7 worm cellular contexts compared by ENCODE assay signal in the genomic region with DNA sequence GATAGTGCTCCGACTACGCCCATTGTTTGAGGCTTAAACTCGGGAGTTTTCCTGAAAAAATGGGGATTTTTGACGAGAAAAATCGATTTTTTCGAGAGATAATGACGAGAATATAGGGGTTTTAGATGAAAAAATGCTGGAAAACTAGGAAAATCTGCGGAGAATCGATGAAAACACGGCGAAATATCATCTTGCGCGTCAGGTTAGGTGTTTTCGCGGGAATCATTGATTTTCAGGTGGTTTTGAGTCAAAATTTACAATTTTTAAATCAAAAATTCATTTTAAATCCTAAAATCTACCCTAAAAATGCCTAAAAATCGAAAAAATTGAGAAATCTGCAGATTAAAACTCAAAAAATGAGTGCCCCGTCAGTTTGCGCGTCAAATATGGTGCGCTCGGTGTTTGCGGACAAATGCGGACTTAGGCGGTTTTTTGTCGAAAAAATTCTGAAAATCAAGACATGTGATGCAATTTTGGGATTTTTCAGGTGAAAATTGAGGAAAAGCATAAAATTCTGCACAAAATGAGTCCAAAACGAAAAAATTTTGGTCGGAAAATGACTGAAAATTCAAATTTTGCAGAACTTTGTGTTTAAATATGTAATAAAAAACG.
TF ChIP-seq lines count a peak whose summit lies in the region.

TSS of gene mboa-6 (minus strand) at position 51 of the 612 bp plus-strand sequence.

TF ChIP-seq in whole organism, L1 larva, 84 proteins besides CTCF, POLR2A, EP300 and RAD21 (continues in another document):
- no peak for TF ChIP-seq ama-1 (optimal IDR thresholded peaks at IDR 0.05; lab: Kevin White, UChicago)
- no peak for TF ChIP-seq unc-130 (tag; optimal IDR thresholded peaks at IDR 0.05; lab: Kevin White, UChicago)
- no peak for TF ChIP-seq hlh-4 (tag; optimal IDR thresholded peaks at IDR 0.05; lab: Kevin White, UChicago)
- no peak for TF ChIP-seq ets-5 (GFP tag; IDR thresholded peaks at IDR 0.05; lab: Robert Waterston, UW)
- TF ChIP-seq dpl-1 (GFP tag; optimal IDR thresholded peaks at IDR 0.05; lab: Kevin White, UChicago), result peak in 2 of 3 experiments; percentile 34 to 53
- no peak for TF ChIP-seq nhr-90 (tag; optimal IDR thresholded peaks at IDR 0.05; lab: Kevin White, UChicago; ENCODE audit: poor library complexity)
- no peak for TF ChIP-seq sup-37 (GFP tag; optimal IDR thresholded peaks at IDR 0.05; lab: Kevin White, UChicago)
- TF ChIP-seq lin-14 (GFP tag; optimal IDR thresholded peaks at IDR 0.05; lab: Kevin White, UChicago), result no peak
- peak in 1 of 2 experiments; percentile 31 for TF ChIP-seq lin-35 (GFP tag; optimal IDR thresholded peaks at IDR 0.05; lab: Kevin White, UChicago)
- no peak for TF ChIP-seq unc-62 (GFP tag; optimal IDR thresholded peaks at IDR 0.05; lab: Kevin White, UChicago)
- no peak for TF ChIP-seq elt-3 (tag; optimal IDR thresholded peaks at IDR 0.05; lab: Kevin White, UChicago)
- no peak for TF ChIP-seq aha-1 (tag; optimal IDR thresholded peaks at IDR 0.05; lab: Kevin White, UChicago)

TF ChIP-seq in whole organism, L2 larva, 48 proteins besides CTCF, POLR2A, EP300 and RAD21:
- peak; percentile 37 for TF ChIP-seq unc-55 (GFP tag; optimal IDR thresholded peaks at IDR 0.05; lab: Kevin White, UChicago)
- no peak for TF ChIP-seq dmd-4 (tag; optimal IDR thresholded peaks at IDR 0.05; lab: Kevin White, UChicago)
TF ChIP-seq in whole organism, L2 larva: peak in this region for 1.

TF ChIP-seq in whole organism, L3 larva, 47 proteins besides CTCF, POLR2A, EP300 and RAD21:
- TF ChIP-seq aly-2 (tag; optimal IDR thresholded peaks at IDR 0.05; lab: Kevin White, UChicago) (no peak), hmg-11 (tag; optimal IDR thresholded peaks at IDR 0.05; lab: Kevin White, UChicago) (peak; percentile 18)

TF ChIP-seq in whole organism, L4 larva, 104 proteins besides CTCF, POLR2A, EP300 and RAD21:
- TF ChIP-seq egl-43 (GFP tag; IDR thresholded peaks at IDR 0.05; lab: Robert Waterston, UW), result no peak
- no peak for TF ChIP-seq daf-8 (GFP tag; IDR thresholded peaks at IDR 0.05; lab: Robert Waterston, UW)
- TF ChIP-seq fkh-10 (GFP tag; optimal IDR thresholded peaks at IDR 0.05; lab: Kevin White, UChicago), result no peak
- no peak for TF ChIP-seq hlh-30 (tag; optimal IDR thresholded peaks at IDR 0.05; lab: Kevin White, UChicago; ENCODE audit: insufficient read depth)
- TF ChIP-seq ztf-7 (tag; optimal IDR thresholded peaks at IDR 0.05; lab: Kevin White, UChicago), result no peak
- no peak for TF ChIP-seq hlh-11 (tag; optimal IDR thresholded peaks at IDR 0.05; lab: Kevin White, UChicago)
- no peak for TF ChIP-seq dmd-9 (GFP tag; IDR thresholded peaks at IDR 0.05; lab: Robert Waterston, UW)
- TF ChIP-seq rbr-2 (tag; optimal IDR thresholded peaks at IDR 0.05; lab: Kevin White, UChicago), result no peak
- TF ChIP-seq cey-2 (tag; optimal IDR thresholded peaks at IDR 0.05; lab: Kevin White, UChicago; ENCODE audit: borderline replicate concordance, insufficient read depth), result no peak
- TF ChIP-seq F10B5.3 (tag; optimal IDR thresholded peaks at IDR 0.05; lab: Kevin White, UChicago), result no peak
- TF ChIP-seq T20F7.1 (GFP tag; optimal IDR thresholded peaks at IDR 0.05; lab: Kevin White, UChicago), result no peak
- peak; percentile 32 for TF ChIP-seq dpl-1 (GFP tag; optimal IDR thresholded peaks at IDR 0.05; lab: Kevin White, UChicago)
- no peak for TF ChIP-seq daf-12 (tag; optimal IDR thresholded peaks at IDR 0.05; lab: Kevin White, UChicago)
- TF ChIP-seq aha-1 (tag; lab: Kevin White, UChicago), result peak; percentile 52
- no peak for TF ChIP-seq ama-1 (optimal IDR thresholded peaks at IDR 0.05; lab: Kevin White, UChicago)
- TF ChIP-seq zfp-3 (GFP tag; conservative IDR thresholded peaks at IDR 0.05; lab: Robert Waterston, UW), result no peak

TF ChIP-seq in whole organism, early embryonic, 17 proteins besides CTCF, POLR2A, EP300 and RAD21:
- TF ChIP-seq F13C5.2 (tag; optimal IDR thresholded peaks at IDR 0.05; lab: Kevin White, UChicago) (peak; percentile 10), ets-7 (tag; optimal IDR thresholded peaks at IDR 0.05; lab: Kevin White, UChicago) (no peak)

TF ChIP-seq in whole organism, late embryonic, 69 proteins besides CTCF, POLR2A, EP300 and RAD21:
- TF ChIP-seq elt-2 (tag; optimal IDR thresholded peaks at IDR 0.05; lab: Kevin White, UChicago) (peak; percentile 20), hlh-15 (tag; optimal IDR thresholded peaks at IDR 0.05; lab: Kevin White, UChicago) (peak; percentile 5), dve-1 (tag; optimal IDR thresholded peaks at IDR 0.05; lab: Kevin White, UChicago) (no peak), che-1 (tag; optimal IDR thresholded peaks at IDR 0.05; lab: Kevin White, UChicago) (peak; percentile 27), T23F11.4 (GFP tag; optimal IDR thresholded peaks at IDR 0.05; lab: Kevin White, UChicago) (no peak), sox-4 (tag; optimal IDR thresholded peaks at IDR 0.05; lab: Kevin White, UChicago) (no peak), ceh-2 (tag; optimal IDR thresholded peaks at IDR 0.05; lab: Kevin White, UChicago) (no peak), hlh-8 (tag; optimal IDR thresholded peaks at IDR 0.05; lab: Kevin White, UChicago) (no peak), ahr-1 (tag; optimal IDR thresholded peaks at IDR 0.05; lab: Kevin White, UChicago) (no peak)

TF ChIP-seq in whole organism, mixed stage, embryonic, 35 proteins besides CTCF, POLR2A, EP300 and RAD21:
- TF ChIP-seq unc-120 (tag; optimal IDR thresholded peaks at IDR 0.05; lab: Kevin White, UChicago; ENCODE audit: poor library complexity, severe bottlenecking) (peak; percentile 1), mls-2 (tag; optimal IDR thresholded peaks at IDR 0.05; lab: Kevin White, UChicago) (peak; percentile 10), elt-3 (tag; optimal IDR thresholded peaks at IDR 0.05; lab: Kevin White, UChicago) (no peak), lin-32 (GFP tag; optimal IDR thresholded peaks at IDR 0.05; lab: Kevin White, UChicago) (no peak), ceh-43 (GFP tag; optimal IDR thresholded peaks at IDR 0.05; lab: Kevin White, UChicago) (no peak), mep-1 (tag; optimal IDR thresholded peaks at IDR 0.05; lab: Kevin White, UChicago) (peak; percentile 21)

Comparison
In these comparisons a context has a peak if more than half of its experiments do, and no peak if none do; other contexts are left out.
1. Of the 29 proteins assayed by ChIP-seq in both whole organism, L4 larva and whole organism, L1 larva: peak only in whole organism, L4 larva: aha-1; only in whole organism, L1 larva: none; in both: dpl-1; in neither: 27.